Fruit fly (Drosophila melanogaster) whole organism, adult: ENCODE measurements around the gene Cdc42.

Experiments
- CG12768 ChIP-seq: fragments of 200-800 bp; sonication (Bioruptor generic); optimal IDR thresholded peaks from 2 replicates; lab custom pipeline; 2017; ENCODE audit warnings: missing biosample characterization, missing genetic modification characterization, mild to moderate bottlenecking, moderate library complexity, missing genetic modification reagents
- CG1620 ChIP-seq: fragments of 200-800 bp; sonication (Bioruptor generic); optimal IDR thresholded peaks from 2 replicates; lab custom pipeline; 2016; ENCODE audit warnings: missing biosample characterization, missing genetic modification characterization
- CG5204 ChIP-seq: fragments of 200-800 bp; sonication (Bioruptor generic); optimal IDR thresholded peaks from 2 replicates; lab custom pipeline; 2016; ENCODE audit warnings: missing biosample characterization, missing genetic modification characterization
- CG7045 ChIP-seq: fragments of 200-800 bp; sonication (Bioruptor generic); optimal IDR thresholded peaks from 2 replicates; lab custom pipeline; 2017; ENCODE audit warnings: missing biosample characterization, mild to moderate bottlenecking, missing genetic modification characterization
- Hr96 ChIP-seq: fragments of 200-800 bp; sonication (Bioruptor generic); optimal IDR thresholded peaks from 2 replicates; lab custom pipeline; 2016; ENCODE audit warnings: missing biosample characterization, missing genetic modification characterization
- bab1 ChIP-seq: fragments of 200-800 bp; sonication (Bioruptor generic); optimal IDR thresholded peaks from 3 replicates; lab custom pipeline; 2019; ENCODE audit warnings: missing biosample characterization, mild to moderate bottlenecking, missing genetic modification characterization, moderate library complexity
- cic ChIP-seq: fragments of 200-800 bp; sonication (Bioruptor generic); optimal IDR thresholded peaks from 2 replicates; lab custom pipeline; 2017; ENCODE audit warnings: missing biosample characterization, mild to moderate bottlenecking, missing genetic modification characterization, moderate library complexity
- cnc ChIP-seq, 2 experiments: fragments of >200 bp; optimal IDR thresholded peaks; 2 replicates each; lab custom pipeline; 2017
- ovo ChIP-seq: fragments of 200-800 bp; sonication (Bioruptor generic); optimal IDR thresholded peaks from 2 replicates; lab custom pipeline; 2016; ENCODE audit warnings: missing biosample characterization, missing genetic modification characterization
- pad ChIP-seq: fragments of 200-800 bp; sonication (Bioruptor generic); optimal IDR thresholded peaks from 3 replicates; lab custom pipeline; 2017; ENCODE audit warnings: missing biosample characterization, missing genetic modification characterization, mild to moderate bottlenecking, moderate library complexity, missing genetic modification reagents
- toe ChIP-seq: fragments of 200-800 bp; sonication (Bioruptor generic); optimal IDR thresholded peaks from 2 replicates; lab custom pipeline; 2016; ENCODE audit warnings: missing biosample characterization, missing genetic modification characterization

dm6 chrX:19730844-19731243 is 34.0 kb downstream of the Cdc42 start, which contains the start of gene AP-1-2beta:
- TF ChIP-seq cic (GFP tag; lab: Kevin White, UChicago) (no peak), toe (GFP tag; lab: Kevin White, UChicago) (no peak), ovo (GFP tag; lab: Kevin White, UChicago) (no peak), Hr96 (no peak), CG12768 (no peak), CG5204 (GFP tag; lab: Kevin White, UChicago) (no peak), bab1 (GFP tag; lab: Kevin White, UChicago) (no peak), CG7045 (no peak), cnc (optimal IDR thresholded peaks at IDR 0.05; lab: Kevin White, UChicago) (no peak), pad (GFP tag; lab: Kevin White, UChicago) (no peak), CG1620 (GFP tag; lab: Kevin White, UChicago) (no peak)
